Worm (Caenorhabditis elegans) whole organism, midembryonic: ENCODE measurements around the gene W06A11.1.

ENCODE experiments used
- T22C8.4 ChIP-seq: fragments of 200-800 bp; sonication (Bioruptor generic); IDR thresholded peaks from 2 replicates; pipeline ENCODE4 v1.3.6; 2022; ENCODE audit warnings: missing genetic modification characterization, missing compliant biosample characterization
- cog-1 ChIP-seq: sonication (generic microtip); optimal IDR thresholded peaks from 2 replicates; lab custom pipeline; 2016; ENCODE audit warnings: missing genetic modification characterization, missing compliant biosample characterization
- flt-1 ChIP-seq: fragments of 200-800 bp; sonication (Bioruptor generic); IDR thresholded peaks from 2 replicates; pipeline ENCODE4 v1.3.6; 2022; ENCODE audit warnings: missing genetic modification characterization, missing compliant biosample characterization
- klf-2 ChIP-seq: fragments of 200-800 bp; sonication (Bioruptor generic); conservative IDR thresholded peaks from 2 replicates; pipeline ENCODE4 v1.3.6; 2022; ENCODE audit warnings: missing genetic modification reagents, missing genetic modification characterization, missing compliant biosample characterization
- med-1 ChIP-seq: sonication (generic microtip); optimal IDR thresholded peaks from 2 replicates; lab custom pipeline; 2017; ENCODE audit warnings: missing genetic modification characterization, mild to moderate bottlenecking, missing compliant biosample characterization, antibody characterized with exemption, missing genetic modification reagents; ENCODE audit not compliant: insufficient read depth
- ref-1 ChIP-seq: fragments of 200-800 bp; sonication (Bioruptor generic); conservative IDR thresholded peaks from 2 replicates; pipeline ENCODE4 v1.3.6; 2022; ENCODE audit warnings: missing genetic modification reagents, missing genetic modification characterization, missing compliant biosample characterization
- tab-1 ChIP-seq: fragments of 200-800 bp; sonication (Bioruptor generic); IDR thresholded peaks from 2 replicates; pipeline ENCODE4 v1.3.6; 2022; ENCODE audit warnings: missing genetic modification characterization, missing compliant biosample characterization
- ztf-23 ChIP-seq: fragments of 200-800 bp; sonication (Bioruptor generic); IDR thresholded peaks from 2 replicates; pipeline ENCODE4 v1.3.6; 2022; ENCODE audit warnings: missing genetic modification reagents, missing genetic modification characterization, missing compliant biosample characterization
- ztf-29 ChIP-seq: fragments of 200-800 bp; sonication (Bioruptor generic); IDR thresholded peaks from 2 replicates; pipeline ENCODE4 v1.3.6; 2022; ENCODE audit warnings: missing genetic modification reagents, missing genetic modification characterization, missing compliant biosample characterization

The W06A11.1 gene

DNA sequence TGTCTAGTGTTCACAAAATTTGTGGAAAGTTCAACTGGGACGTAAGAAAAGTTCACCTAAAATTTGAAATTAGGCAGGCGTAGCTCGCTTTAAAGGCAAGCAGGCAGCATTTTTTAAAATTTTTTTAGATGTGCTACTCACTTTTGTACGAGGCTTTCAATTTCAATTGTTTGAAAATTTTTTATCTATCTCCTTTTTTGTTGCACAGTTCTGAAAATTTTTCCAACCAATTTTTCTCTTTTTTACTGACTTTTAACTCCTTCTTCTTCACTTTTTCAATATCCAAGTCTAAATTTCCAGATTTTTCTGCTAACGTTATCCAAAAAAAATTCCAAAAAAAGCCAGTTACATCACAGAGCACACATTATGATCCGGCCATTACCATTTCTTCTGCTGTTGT is at the start of gene W06A11.1:
TSS of gene W06A11.1 (plus strand) at position 301 of the 400 bp plus-strand sequence.
- no peak for TF ChIP-seq ref-1 (GFP tag; lab: Robert Waterston, UW)
- TF ChIP-seq klf-2 (GFP tag; lab: Robert Waterston, UW), result no peak
- no peak for TF ChIP-seq cog-1 (tag; lab: Kevin White, UChicago)
- TF ChIP-seq ztf-23, result no peak
- TF ChIP-seq tab-1 (GFP tag; lab: Robert Waterston, UW), result no peak
- TF ChIP-seq T22C8.4 (GFP tag; lab: Robert Waterston, UW), result no peak
- no peak for TF ChIP-seq ztf-29 (GFP tag; lab: Robert Waterston, UW)
- TF ChIP-seq med-1 (GFP tag; lab: Kevin White, UChicago), result no peak
- TF ChIP-seq flt-1 (GFP tag; lab: Robert Waterston, UW), result no peak

- no peak for TF ChIP-seq flt-1 (GFP tag; lab: Robert Waterston, UW)
- TF ChIP-seq med-1 (GFP tag; lab: Kevin White, UChicago), result no peak
- TF ChIP-seq klf-2 (GFP tag; lab: Robert Waterston, UW), result no peak
- TF ChIP-seq tab-1 (GFP tag; lab: Robert Waterston, UW), result no peak
- no peak for TF ChIP-seq cog-1 (tag; lab: Kevin White, UChicago)
- TF ChIP-seq T22C8.4 (GFP tag; lab: Robert Waterston, UW), result no peak
These were observed 48.7 kb upstream of the W06A11.1 start, which contains the start of gene K07D4.6 for ce11 chrII:4018617-4019016. TSS of gene K07D4.6 (minus strand) at chrII:4018717.

DNA sequence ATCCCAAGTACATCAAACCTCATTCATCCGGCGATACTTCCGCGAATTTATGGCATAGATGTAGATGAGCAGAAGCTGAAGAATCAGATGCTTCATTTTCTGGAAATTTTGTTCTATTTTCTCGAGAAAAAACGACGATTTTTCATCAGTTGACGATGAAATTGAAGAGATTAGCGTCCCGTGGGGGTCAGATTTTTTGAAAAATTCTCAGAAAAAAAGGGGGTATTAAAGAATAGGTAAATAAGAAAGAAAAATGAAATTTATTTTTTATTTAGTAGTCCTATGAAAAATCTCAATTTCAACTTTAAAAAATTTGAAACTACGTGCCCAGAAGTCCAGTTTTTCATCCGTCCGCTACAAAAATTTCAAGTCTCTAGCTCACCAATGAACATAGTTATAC is 41.9 kb upstream of the W06A11.1 start, which contains the start of gene K07D4.5:
TSS of gene K07D4.5 (minus strand) at position 101 of the 400 bp plus-strand sequence.
- TF ChIP-seq klf-2 (GFP tag; lab: Robert Waterston, UW), result no peak
- no peak for TF ChIP-seq ref-1 (GFP tag; lab: Robert Waterston, UW)
- no peak for TF ChIP-seq ztf-29 (GFP tag; lab: Robert Waterston, UW)
- TF ChIP-seq T22C8.4 (GFP tag; lab: Robert Waterston, UW), result no peak
- TF ChIP-seq flt-1 (GFP tag; lab: Robert Waterston, UW), result no peak
- TF ChIP-seq cog-1 (tag; lab: Kevin White, UChicago), result no peak
- TF ChIP-seq tab-1 (GFP tag; lab: Robert Waterston, UW), result no peak
- TF ChIP-seq ztf-23, result no peak

DNA sequence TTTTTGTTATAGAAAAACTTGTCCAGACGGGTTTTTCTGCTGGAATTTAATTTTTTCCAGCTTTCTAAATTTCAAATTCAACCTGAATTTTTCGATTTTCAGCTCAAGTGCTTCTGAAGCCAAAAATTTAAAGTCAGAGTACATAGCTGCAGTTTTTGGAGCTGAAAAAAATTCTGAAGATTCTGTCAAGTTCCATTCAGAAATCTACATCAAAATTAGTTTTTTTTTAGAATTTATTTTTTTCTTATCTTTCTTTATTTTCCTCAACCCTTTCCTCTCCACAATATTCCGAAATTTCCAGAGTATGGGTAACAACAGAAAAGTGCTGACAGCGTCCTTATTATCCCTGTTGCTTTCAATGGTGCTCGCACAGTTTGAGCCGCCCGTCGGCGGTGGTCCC is 39.1 kb upstream of the W06A11.1 start, which contains the start of gene K07D4.9:
TSS of gene K07D4.9 (plus strand) at position 301 of the 400 bp plus-strand sequence.
- TF ChIP-seq cog-1 (tag; lab: Kevin White, UChicago) (no peak), T22C8.4 (GFP tag; lab: Robert Waterston, UW) (no peak), ztf-29 (GFP tag; lab: Robert Waterston, UW) (no peak), tab-1 (GFP tag; lab: Robert Waterston, UW) (no peak), ref-1 (GFP tag; lab: Robert Waterston, UW) (no peak)

- TF ChIP-seq med-1 (GFP tag; lab: Kevin White, UChicago) (no peak), tab-1 (GFP tag; lab: Robert Waterston, UW) (no peak), cog-1 (tag; lab: Kevin White, UChicago) (no peak), flt-1 (GFP tag; lab: Robert Waterston, UW) (no peak), T22C8.4 (GFP tag; lab: Robert Waterston, UW) (no peak), ref-1 (GFP tag; lab: Robert Waterston, UW) (no peak), klf-2 (GFP tag; lab: Robert Waterston, UW) (no peak), ztf-23 (no peak), ztf-29 (GFP tag; lab: Robert Waterston, UW) (no peak)
These were observed 35.1 kb upstream of the W06A11.1 start, which contains the start of gene K07D4.4 for ce11 chrII:4032293-4032692. TSS of gene K07D4.4 (minus strand) at chrII:4032393.

ce11 chrII:4038541-4038940 is 28.8 kb upstream of the W06A11.1 start, which contains the start of gene pqn-48:
TSS of gene pqn-48 (plus strand) at chrII:4038884.
- TF ChIP-seq flt-1 (GFP tag; lab: Robert Waterston, UW) (no peak), T22C8.4 (GFP tag; lab: Robert Waterston, UW) (no peak), tab-1 (GFP tag; lab: Robert Waterston, UW) (no peak), med-1 (GFP tag; lab: Kevin White, UChicago) (no peak), ztf-29 (GFP tag; lab: Robert Waterston, UW) (no peak)

DNA sequence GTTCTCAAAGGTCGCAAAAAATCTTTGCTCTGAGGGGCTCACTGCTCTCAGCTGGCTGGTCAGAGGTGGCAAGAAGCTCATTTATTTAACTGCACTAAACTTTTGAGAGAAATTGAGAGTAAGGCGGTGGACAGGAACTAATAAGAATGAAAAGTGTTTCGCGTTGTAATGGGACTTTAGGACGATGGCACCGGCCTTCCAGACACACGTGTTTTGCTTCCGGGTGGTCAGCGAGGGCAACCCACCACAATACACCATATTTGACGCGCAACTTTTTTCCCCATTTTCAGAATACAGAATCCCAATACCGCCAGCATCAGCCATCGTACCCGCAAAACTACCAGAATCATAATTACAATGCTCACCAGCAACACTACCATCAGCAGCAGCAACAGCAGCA is 27.3 kb upstream of the W06A11.1 start:
- no peak for TF ChIP-seq klf-2 (GFP tag; lab: Robert Waterston, UW)
- TF ChIP-seq med-1 (GFP tag; lab: Kevin White, UChicago), result no peak
- TF ChIP-seq ztf-29 (GFP tag; lab: Robert Waterston, UW), result no peak
- TF ChIP-seq ztf-23, result 0 out of 2 replicates have a peak, but pooled peaks have one; percentile 36

- TF ChIP-seq ztf-29 (GFP tag; lab: Robert Waterston, UW) (no peak), med-1 (GFP tag; lab: Kevin White, UChicago) (no peak), ref-1 (GFP tag; lab: Robert Waterston, UW) (no peak), flt-1 (GFP tag; lab: Robert Waterston, UW) (no peak), tab-1 (GFP tag; lab: Robert Waterston, UW) (no peak), cog-1 (tag; lab: Kevin White, UChicago) (no peak), T22C8.4 (GFP tag; lab: Robert Waterston, UW) (no peak), klf-2 (GFP tag; lab: Robert Waterston, UW) (no peak), ztf-23 (no peak)
These were observed 24.7 kb upstream of the W06A11.1 start for ce11 chrII:4042696-4043095.

DNA sequence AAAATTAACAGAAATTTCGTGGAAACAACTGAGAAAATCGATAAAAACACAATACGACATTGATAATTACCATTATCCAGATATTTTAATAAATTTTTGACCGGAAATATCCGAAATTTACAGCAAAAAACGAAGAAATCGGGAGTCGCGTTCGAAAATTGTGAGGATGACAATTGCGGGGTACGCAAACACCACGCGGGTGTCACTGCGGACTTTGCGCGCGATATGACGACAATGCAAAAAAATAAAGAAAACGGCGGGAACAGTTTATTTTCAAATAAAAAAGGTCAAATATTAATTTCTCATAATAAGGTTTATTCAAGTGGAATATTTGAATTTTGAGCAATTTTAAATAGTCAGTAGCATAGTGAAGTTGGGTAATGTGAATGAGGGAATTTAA is 23.0 kb upstream of the W06A11.1 start, which contains the start of gene rpn-11:
TSS of gene rpn-11 (minus strand) at position 198 of the 400 bp plus-strand sequence.
- TF ChIP-seq klf-2 (GFP tag; lab: Robert Waterston, UW), result no peak
- no peak for TF ChIP-seq flt-1 (GFP tag; lab: Robert Waterston, UW)
- TF ChIP-seq med-1 (GFP tag; lab: Kevin White, UChicago), result no peak
- TF ChIP-seq tab-1 (GFP tag; lab: Robert Waterston, UW), result peak; percentile 52; the same call in 1 of the 2 replicates
- peak; percentile 45; the same call in 1 of the 2 replicates for TF ChIP-seq ztf-23
- TF ChIP-seq ref-1 (GFP tag; lab: Robert Waterston, UW), result no peak
